Worm (Caenorhabditis elegans) whole organism, late embryonic: ENCODE measurements around the gene C04E6.7.
A peak's percentile ranks its signal among the peaks of the same experiment; 100 is the strongest.

Experiments used
- C08G9.2 ChIP-seq: sonication (generic microtip); optimal IDR thresholded peaks from 2 replicates; lab custom pipeline; 2016; ENCODE audit warnings: mild to moderate bottlenecking, missing genetic modification characterization, moderate library complexity, missing compliant biosample characterization
- F13H6.1 ChIP-seq: sonication (generic microtip); optimal IDR thresholded peaks from 2 replicates; lab custom pipeline; 2016; ENCODE audit warnings: missing genetic modification characterization, missing compliant biosample characterization
- K09A11.1 ChIP-seq: sonication (generic microtip); optimal IDR thresholded peaks from 2 replicates; lab custom pipeline; 2017; ENCODE audit warnings: antibody characterized with exemption, mild to moderate bottlenecking, missing genetic modification characterization, missing compliant biosample characterization; ENCODE audit not compliant: insufficient read depth
- T23F11.4 ChIP-seq: fragments of 200-800 bp; sonication (Bioruptor generic); optimal IDR thresholded peaks from 2 replicates; lab custom pipeline; 2018; ENCODE audit warnings: mild to moderate bottlenecking, missing genetic modification characterization, missing compliant biosample characterization
- ahr-1 ChIP-seq: sonication (generic microtip); optimal IDR thresholded peaks from 2 replicates; lab custom pipeline; 2016; ENCODE audit warnings: missing genetic modification characterization, missing compliant biosample characterization
- ceh-14 ChIP-seq: sonication (generic microtip); optimal IDR thresholded peaks from 2 replicates; lab custom pipeline; 2016; ENCODE audit warnings: missing genotype, missing genetic modification characterization, missing compliant biosample characterization
- ceh-18 ChIP-seq: sonication (generic microtip); optimal IDR thresholded peaks from 2 replicates; lab custom pipeline; 2016; ENCODE audit warnings: missing genetic modification characterization, missing compliant biosample characterization
- ceh-2 ChIP-seq: sonication (generic microtip); optimal IDR thresholded peaks from 2 replicates; lab custom pipeline; 2016; ENCODE audit warnings: missing genotype, missing genetic modification characterization, missing compliant biosample characterization
- ceh-24 ChIP-seq: sonication (generic microtip); optimal IDR thresholded peaks from 2 replicates; lab custom pipeline; 2016; ENCODE audit warnings: mild to moderate bottlenecking, missing genetic modification characterization, missing compliant biosample characterization
- ceh-30 ChIP-seq: fragments of 150-350 bp; optimal IDR thresholded peaks from 2 replicates; lab custom pipeline; 2014; ENCODE audit warnings: missing biosample characterization, missing genetic modification characterization
- ceh-31 ChIP-seq: sonication (generic microtip); optimal IDR thresholded peaks from 2 replicates; lab custom pipeline; 2016; ENCODE audit warnings: missing genetic modification characterization, missing compliant biosample characterization
- ceh-45 ChIP-seq: fragments of 200-800 bp; sonication (Bioruptor generic); IDR thresholded peaks from 2 replicates; pipeline ENCODE4 v1.3.6; 2022; ENCODE audit warnings: missing genetic modification reagents, missing genetic modification characterization, missing compliant biosample characterization
- ceh-48 ChIP-seq: sonication (generic microtip); optimal IDR thresholded peaks from 2 replicates; lab custom pipeline; 2016; ENCODE audit warnings: missing genetic modification characterization, inconsistent platforms, missing compliant biosample characterization
- ceh-6 ChIP-seq: fragments of 200-800 bp; sonication (Bioruptor generic); optimal IDR thresholded peaks from 2 replicates; lab custom pipeline; 2018; ENCODE audit warnings: mild to moderate bottlenecking, missing genetic modification characterization, missing compliant biosample characterization
- che-1 ChIP-seq: sonication (generic microtip); optimal IDR thresholded peaks from 2 replicates; lab custom pipeline; 2016; ENCODE audit warnings: mild to moderate bottlenecking, missing genetic modification characterization, missing compliant biosample characterization
- elt-2 ChIP-seq: sonication (generic microtip); optimal IDR thresholded peaks from 2 replicates; lab custom pipeline; 2016; ENCODE audit warnings: missing genetic modification reagents, missing genetic modification characterization, missing compliant biosample characterization
- elt-4 ChIP-seq: sonication (generic microtip); optimal IDR thresholded peaks from 2 replicates; lab custom pipeline; 2016; ENCODE audit warnings: missing genetic modification characterization, missing compliant biosample characterization
- ets-4 ChIP-seq: sonication (generic microtip); optimal IDR thresholded peaks from 2 replicates; lab custom pipeline; 2016; ENCODE audit warnings: missing genetic modification characterization, missing compliant biosample characterization
- fax-1 ChIP-seq: sonication (generic microtip); optimal IDR thresholded peaks from 2 replicates; lab custom pipeline; 2016; ENCODE audit warnings: missing genotype, missing genetic modification characterization, missing compliant biosample characterization
- fkh-10 ChIP-seq: fragments of 150-350 bp; optimal IDR thresholded peaks from 2 replicates; lab custom pipeline; 2014; ENCODE audit warnings: missing biosample characterization, missing genetic modification reagents, missing genetic modification characterization
- fkh-6 ChIP-seq: sonication (generic microtip); optimal IDR thresholded peaks from 2 replicates; lab custom pipeline; 2016; ENCODE audit warnings: missing genetic modification characterization, missing compliant biosample characterization
- gmeb-2 ChIP-seq: sonication (generic microtip); optimal IDR thresholded peaks from 2 replicates; lab custom pipeline; 2016; ENCODE audit warnings: missing genetic modification characterization, inconsistent platforms, missing compliant biosample characterization
- hlh-6 ChIP-seq: sonication (generic microtip); optimal IDR thresholded peaks from 2 replicates; lab custom pipeline; 2016; ENCODE audit warnings: missing genotype, missing genetic modification characterization, missing compliant biosample characterization
- hlh-8 ChIP-seq: sonication (generic microtip); optimal IDR thresholded peaks from 2 replicates; lab custom pipeline; 2016; ENCODE audit warnings: missing genotype, missing genetic modification characterization, missing compliant biosample characterization
- lim-6 ChIP-seq: sonication (generic microtip); optimal IDR thresholded peaks from 2 replicates; lab custom pipeline; 2016; ENCODE audit warnings: missing genetic modification characterization, missing compliant biosample characterization
- madf-2 ChIP-seq: sonication (generic microtip); optimal IDR thresholded peaks from 2 replicates; lab custom pipeline; 2017; ENCODE audit warnings: missing genetic modification characterization, missing compliant biosample characterization
- mec-3 ChIP-seq: sonication (generic microtip); optimal IDR thresholded peaks from 2 replicates; lab custom pipeline; 2016; ENCODE audit warnings: borderline replicate concordance, missing genetic modification characterization, missing compliant biosample characterization
- npax-4 ChIP-seq: sonication (generic microtip); optimal IDR thresholded peaks from 2 replicates; lab custom pipeline; 2016; ENCODE audit warnings: missing genetic modification characterization, missing compliant biosample characterization
- odd-2 ChIP-seq: sonication (generic microtip); optimal IDR thresholded peaks from 2 replicates; lab custom pipeline; 2017; ENCODE audit warnings: antibody characterized with exemption, mild to moderate bottlenecking, missing genetic modification characterization, missing compliant biosample characterization
- pax-1 ChIP-seq: fragments of 150-350 bp; optimal IDR thresholded peaks from 2 replicates; lab custom pipeline; 2014; ENCODE audit warnings: missing biosample characterization, missing genetic modification characterization
- pha-2 ChIP-seq: sonication (generic microtip); optimal IDR thresholded peaks from 2 replicates; lab custom pipeline; 2017; ENCODE audit warnings: mild to moderate bottlenecking, missing genetic modification characterization, missing compliant biosample characterization
- pha-4 ChIP-seq: fragments of 150-350 bp; optimal IDR thresholded peaks from 2 replicates; lab custom pipeline; 2018; ENCODE audit warnings: missing biosample characterization, missing genetic modification reagents, missing genetic modification characterization
- pros-1 ChIP-seq: fragments of 150-350 bp; optimal IDR thresholded peaks from 2 replicates; lab custom pipeline; 2014; ENCODE audit warnings: missing biosample characterization, missing genetic modification reagents, missing genetic modification characterization
- ref-2 ChIP-seq: sonication (generic microtip); optimal IDR thresholded peaks from 2 replicates; lab custom pipeline; 2016; ENCODE audit warnings: missing genetic modification characterization, missing compliant biosample characterization
- rnt-1 ChIP-seq: sonication (generic microtip); optimal IDR thresholded peaks from 2 replicates; lab custom pipeline; 2016; ENCODE audit warnings: missing genetic modification characterization, missing compliant biosample characterization
- sox-4 ChIP-seq: sonication (generic microtip); optimal IDR thresholded peaks from 2 replicates; lab custom pipeline; 2017; ENCODE audit warnings: mild to moderate bottlenecking, missing genetic modification characterization, inconsistent platforms, missing compliant biosample characterization
- syd-9 ChIP-seq: sonication (generic microtip); optimal IDR thresholded peaks from 2 replicates; lab custom pipeline; 2016; ENCODE audit warnings: mild to moderate bottlenecking, missing genetic modification characterization, moderate library complexity, missing compliant biosample characterization
- tbx-2 ChIP-seq: sonication (generic microtip); optimal IDR thresholded peaks from 2 replicates; lab custom pipeline; 2016; ENCODE audit warnings: missing genetic modification characterization, missing compliant biosample characterization
- tbx-7 ChIP-seq: sonication (generic microtip); optimal IDR thresholded peaks from 2 replicates; lab custom pipeline; 2016; ENCODE audit warnings: missing genotype, missing genetic modification characterization, missing compliant biosample characterization
- ttx-3 ChIP-seq: sonication (generic microtip); optimal IDR thresholded peaks from 2 replicates; lab custom pipeline; 2016; ENCODE audit warnings: missing genetic modification reagents, missing genetic modification characterization, missing compliant biosample characterization
- unc-42 ChIP-seq: sonication (generic microtip); optimal IDR thresholded peaks from 2 replicates; lab custom pipeline; 2016; ENCODE audit warnings: missing genotype, missing genetic modification characterization, missing compliant biosample characterization
- unc-86 ChIP-seq: sonication (generic microtip); optimal IDR thresholded peaks from 2 replicates; lab custom pipeline; 2016; ENCODE audit warnings: missing genetic modification characterization, missing compliant biosample characterization
- zip-5 ChIP-seq: sonication (generic microtip); optimal IDR thresholded peaks from 2 replicates; lab custom pipeline; 2016; ENCODE audit warnings: missing genetic modification characterization, missing compliant biosample characterization

C04E6.7 gene

ce11 chrV:5917707-5918106 is 24.6 kb downstream of the C04E6.7 start, which contains the start of gene lrpr-1:
TSS of gene lrpr-1 (minus strand) at chrV:5917891.
- peak; percentile 91 for TF ChIP-seq tbx-2
- no peak for TF ChIP-seq ceh-48 (tag; lab: Kevin White, UChicago)
- TF ChIP-seq C08G9.2 (tag; lab: Kevin White, UChicago): peak; percentile 98
- peak; percentile 27 for TF ChIP-seq ahr-1 (tag; lab: Kevin White, UChicago)
- TF ChIP-seq ttx-3 (tag; lab: Kevin White, UChicago): peak; percentile 11
- TF ChIP-seq gmeb-2 (tag; lab: Kevin White, UChicago): no peak
- no peak for TF ChIP-seq ceh-45
- peak; percentile 82 for TF ChIP-seq zip-5 (tag; lab: Kevin White, UChicago)
- peak; percentile 28 for TF ChIP-seq fkh-6 (tag; lab: Kevin White, UChicago)
- no peak for TF ChIP-seq ceh-18 (tag; lab: Kevin White, UChicago)
- TF ChIP-seq ets-4: peak; percentile 96
- peak; percentile 12 for TF ChIP-seq unc-86 (tag; lab: Kevin White, UChicago)
- no peak for TF ChIP-seq T23F11.4
- TF ChIP-seq syd-9 (tag; lab: Kevin White, UChicago): no peak
- TF ChIP-seq pha-4 (tag; lab: Kevin White, UChicago): no peak
- TF ChIP-seq F13H6.1: peak; percentile 41
- peak; percentile 94 for TF ChIP-seq ceh-31 (tag; lab: Kevin White, UChicago)
- TF ChIP-seq K09A11.1: no peak
- TF ChIP-seq pros-1 (tag; lab: Kevin White, UChicago): no peak
- TF ChIP-seq ceh-30 (tag; lab: Kevin White, UChicago): no peak
- peak; percentile 92 for TF ChIP-seq mec-3 (tag; lab: Kevin White, UChicago)
- TF ChIP-seq ceh-2 (tag; lab: Kevin White, UChicago): peak; percentile 94
- peak; percentile 89 for TF ChIP-seq ref-2 (tag; lab: Kevin White, UChicago)
- TF ChIP-seq hlh-6 (tag; lab: Kevin White, UChicago): no peak
- TF ChIP-seq ceh-24 (tag; lab: Kevin White, UChicago): no peak
- peak; percentile 51 for TF ChIP-seq unc-42 (tag; lab: Kevin White, UChicago)
- peak; percentile 97 for TF ChIP-seq tbx-7 (tag; lab: Kevin White, UChicago)
- peak; percentile 66 for TF ChIP-seq fax-1 (tag; lab: Kevin White, UChicago)
- no peak for TF ChIP-seq npax-4
- TF ChIP-seq elt-4 (tag; lab: Kevin White, UChicago): no peak
- no peak for TF ChIP-seq fkh-10
- peak; percentile 83 for TF ChIP-seq hlh-8 (tag; lab: Kevin White, UChicago)
- TF ChIP-seq ceh-14 (tag; lab: Kevin White, UChicago): peak; percentile 69
- peak; percentile 36 for TF ChIP-seq madf-2 (tag; lab: Kevin White, UChicago)
- no peak for TF ChIP-seq elt-2 (tag; lab: Kevin White, UChicago)
- peak; percentile 55 for TF ChIP-seq lim-6 (tag; lab: Kevin White, UChicago)
- TF ChIP-seq rnt-1 (tag; lab: Kevin White, UChicago): peak; percentile 74

ce11 chrV:5919887-5920286 is 26.8 kb downstream of the C04E6.7 start, which contains the start of gene C04E6.12:
TSS of gene C04E6.12 (minus strand) at chrV:5919987.
- TF ChIP-seq gmeb-2 (tag; lab: Kevin White, UChicago) (no peak), che-1 (no peak), pha-2 (tag; lab: Kevin White, UChicago) (no peak), syd-9 (tag; lab: Kevin White, UChicago) (no peak), ceh-6 (GFP tag; lab: Kevin White, UChicago) (no peak)
- TF ChIP-seq, all 69 proteins: peak for 0

ce11 chrV:5921761-5922160 is 28.6 kb downstream of the C04E6.7 start:
- TF ChIP-seq unc-86 (tag; lab: Kevin White, UChicago): no peak
- TF ChIP-seq odd-2 (tag; lab: Kevin White, UChicago): no peak
- no peak for TF ChIP-seq ahr-1 (tag; lab: Kevin White, UChicago)
- no peak for TF ChIP-seq sox-4 (tag; lab: Kevin White, UChicago)
- TF ChIP-seq C08G9.2 (tag; lab: Kevin White, UChicago): no peak
- no peak for TF ChIP-seq pax-1 (tag; lab: Kevin White, UChicago)
- no peak for TF ChIP-seq madf-2 (tag; lab: Kevin White, UChicago)
